Worm (Caenorhabditis elegans) whole organism, early embryonic: Measurements from ENCODE around the gene grsp-3.

Source experiments
- B0310.2 ChIP-seq: sonication (generic microtip); optimal IDR thresholded peaks from 2 replicates; lab custom pipeline; 2016; ENCODE audit warnings: mild to moderate bottlenecking, missing genetic modification characterization, missing compliant biosample characterization
- F13C5.2 ChIP-seq: sonication (generic microtip); optimal IDR thresholded peaks from 2 replicates; lab custom pipeline; 2017; ENCODE audit warnings: mild to moderate bottlenecking, missing genetic modification characterization, inconsistent platforms, missing compliant biosample characterization
- aly-1 ChIP-seq: sonication (generic microtip); optimal IDR thresholded peaks from 2 replicates; lab custom pipeline; 2016; ENCODE audit warnings: missing genetic modification characterization, missing compliant biosample characterization
- ama-1 ChIP-seq: fragments of 150-350 bp; optimal IDR thresholded peaks from 2 replicates; lab custom pipeline; 2014
- ceh-13 ChIP-seq: fragments of 200-800 bp; sonication (Bioruptor generic); optimal IDR thresholded peaks from 2 replicates; lab custom pipeline; 2018; ENCODE audit warnings: mild to moderate bottlenecking, missing genetic modification characterization, missing compliant biosample characterization
- ceh-36 ChIP-seq: sonication (generic microtip); optimal IDR thresholded peaks from 2 replicates; lab custom pipeline; 2016; ENCODE audit warnings: missing genetic modification characterization, inconsistent platforms, missing compliant biosample characterization
- ets-7 ChIP-seq: sonication (generic microtip); optimal IDR thresholded peaks from 2 replicates; lab custom pipeline; 2016; ENCODE audit warnings: missing genotype, missing genetic modification characterization, missing compliant biosample characterization
- flt-1 ChIP-seq: fragments of 200-800 bp; sonication (Bioruptor generic); IDR thresholded peaks from 2 replicates; pipeline ENCODE4 v1.3.6; 2022; ENCODE audit warnings: missing genetic modification characterization, missing compliant biosample characterization
- hmbx-1 ChIP-seq: sonication (generic microtip); optimal IDR thresholded peaks from 2 replicates; lab custom pipeline; 2016; ENCODE audit warnings: mild to moderate bottlenecking, missing genetic modification characterization, missing compliant biosample characterization
- hmg-4 ChIP-seq: fragments of 200-800 bp; sonication (Bioruptor generic); optimal IDR thresholded peaks from 2 replicates; lab custom pipeline; 2018; ENCODE audit warnings: mild to moderate bottlenecking, missing genetic modification characterization, missing compliant biosample characterization
- pes-1 ChIP-seq: fragments of 200-800 bp; sonication (Bioruptor generic); IDR thresholded peaks from 2 replicates; pipeline ENCODE4 v1.3.6; 2022; ENCODE audit warnings: missing genetic modification reagents, missing genetic modification characterization, missing compliant biosample characterization
- scrt-1 ChIP-seq: fragments of 200-800 bp; sonication (Bioruptor generic); IDR thresholded peaks from 2 replicates; pipeline ENCODE4 v1.3.6; 2022; ENCODE audit warnings: missing genetic modification characterization, missing compliant biosample characterization
- sea-1 ChIP-seq: fragments of 200-800 bp; sonication (Bioruptor generic); conservative IDR thresholded peaks from 2 replicates; pipeline ENCODE4 v1.3.6; 2022; ENCODE audit warnings: missing genetic modification characterization, missing compliant biosample characterization
- tra-4 ChIP-seq: sonication (generic microtip); optimal IDR thresholded peaks from 2 replicates; lab custom pipeline; 2017; ENCODE audit warnings: missing genetic modification characterization, missing compliant biosample characterization

ce11 chrIV:7083976-7084375 lies 47.8 kb downstream of the grsp-3 start:
- TF ChIP-seq ama-1 (lab: Kevin White, UChicago) (no peak), flt-1 (GFP tag; lab: Robert Waterston, UW) (no peak), scrt-1 (GFP tag; lab: Robert Waterston, UW) (no peak), hmg-4 (no peak), hmbx-1 (tag; lab: Kevin White, UChicago) (no peak), ceh-13 (GFP tag; lab: Kevin White, UChicago) (no peak), ceh-36 (no peak), sea-1 (GFP tag; lab: Robert Waterston, UW) (no peak), pes-1 (GFP tag; lab: Robert Waterston, UW) (no peak), F13C5.2 (no peak), ets-7 (tag; lab: Kevin White, UChicago) (no peak), tra-4 (tag; lab: Kevin White, UChicago) (no peak), aly-1 (no peak), B0310.2 (no peak)
